Worm (Caenorhabditis elegans) whole organism, L4/young adult: ENCODE data around the gene fbxa-63.
"Not testable (repeated sequence)": the region's sequence is repeated elsewhere in the genome, so short reads cannot be mapped to it uniquely, and the experiment has no call there.

Experiments
- W03F9.2 ChIP-seq: fragments of 150-350 bp; optimal IDR thresholded peaks from 2 replicates; lab custom pipeline; 2014; ENCODE audit warnings: missing biosample characterization, missing genetic modification characterization
- dao-5 ChIP-seq: sonication (generic microtip); optimal IDR thresholded peaks from 2 replicates; lab custom pipeline; 2016; ENCODE audit warnings: missing genotype, missing genetic modification characterization, moderate library complexity, missing compliant biosample characterization
- him-1 ChIP-seq: sonication (generic microtip); optimal IDR thresholded peaks from 2 replicates; lab custom pipeline; 2016; ENCODE audit warnings: missing genotype, missing genetic modification reagents, missing genetic modification characterization, missing compliant biosample characterization

ce11 chrIII:1263692-1264091 is 20.4 kb downstream of the fbxa-63 start, which contains the start of gene srz-9:
- TF ChIP-seq W03F9.2, him-1, dao-5 (tag; lab: Kevin White, UChicago): not testable (repeated sequence)
